Worm (Caenorhabditis elegans): ENCODE results near the gene C06A1.3.

DNA sequence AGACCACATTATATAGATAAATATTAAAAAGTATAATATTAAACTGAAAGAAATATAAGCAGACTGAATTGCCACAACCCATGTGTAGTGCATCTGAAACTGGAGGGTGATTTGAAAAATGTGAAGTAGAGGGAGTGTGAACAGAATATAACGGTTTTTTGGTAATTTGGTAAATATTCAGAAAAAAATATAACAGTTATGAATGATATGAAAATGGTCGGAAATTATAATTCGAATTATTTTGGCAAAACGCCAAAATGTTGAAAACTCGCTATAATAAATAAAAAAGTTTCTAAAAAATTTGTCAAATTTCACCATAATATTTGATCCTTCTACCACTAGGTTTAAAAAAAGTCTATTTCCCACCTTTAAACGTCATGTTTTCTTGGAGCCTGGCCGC, 30.1 kb downstream of the C06A1.3 start, which contains the start of gene srv-2:
- TF ChIP-seq pha-2 (tag; optimal IDR thresholded peaks at IDR 0.05) (no peak), nhr-11 (tag; optimal IDR thresholded peaks at IDR 0.05) (no peak), sox-2 (GFP tag; IDR thresholded peaks at IDR 0.05) (no peak)

Data from whole organism, late embryonic.